Fruit fly (Drosophila melanogaster) whole organism, prepupa: Measurements from ENCODE around the gene Tmhs.

Experiments used
- CG10631 ChIP-seq: fragments of 200-800 bp; sonication (Bioruptor generic); optimal IDR thresholded peaks from 2 replicates; lab custom pipeline; 2016; ENCODE audit warnings: missing biosample characterization, missing genetic modification characterization
- CG10669 ChIP-seq: fragments of 200-800 bp; sonication (Bioruptor generic); optimal IDR thresholded peaks from 3 replicates; lab custom pipeline; 2018; ENCODE audit warnings: missing biosample characterization, mild to moderate bottlenecking, missing genetic modification characterization, moderate library complexity
- CG11294 ChIP-seq: fragments of 200-800 bp; sonication (Bioruptor generic); IDR thresholded peaks from 2 replicates; pipeline ENCODE4 v1.3.6; 2022; ENCODE audit warnings: missing biosample characterization, missing genetic modification characterization
- CG11902 ChIP-seq: fragments of 200-800 bp; sonication (Bioruptor generic); optimal IDR thresholded peaks from 3 replicates; lab custom pipeline; 2016; ENCODE audit warnings: missing biosample characterization, missing genetic modification characterization
- CG16779 ChIP-seq: fragments of 200-800 bp; sonication (Bioruptor generic); optimal IDR thresholded peaks from 3 replicates; lab custom pipeline; 2017; ENCODE audit warnings: missing biosample characterization, mild to moderate bottlenecking, missing genetic modification characterization
- CG3032 ChIP-seq: fragments of 200-800 bp; optimal IDR thresholded peaks from 2 replicates; lab custom pipeline; 2019; ENCODE audit warnings: missing biosample characterization, mild to moderate bottlenecking, missing genetic modification characterization, moderate library complexity
- CG3919 ChIP-seq: fragments of 200-800 bp; sonication (Bioruptor generic); optimal IDR thresholded peaks from 3 replicates; lab custom pipeline; 2016; ENCODE audit warnings: missing biosample characterization, missing genetic modification characterization
- CG4318 ChIP-seq: fragments of 200-800 bp; sonication (Bioruptor generic); optimal IDR thresholded peaks from 3 replicates; lab custom pipeline; 2017; ENCODE audit warnings: missing biosample characterization, mild to moderate bottlenecking, missing genetic modification characterization
- CG6163 ChIP-seq: fragments of 200-800 bp; sonication (Bioruptor generic); IDR thresholded peaks from 3 replicates; pipeline ENCODE4 v1.3.6; 2022; ENCODE audit warnings: missing biosample characterization, missing genetic modification characterization
- CG6276 ChIP-seq: fragments of 200-800 bp; sonication (Bioruptor generic); optimal IDR thresholded peaks from 2 replicates; lab custom pipeline; 2017; ENCODE audit warnings: missing biosample characterization, mild to moderate bottlenecking, missing genetic modification characterization
- CG6792 ChIP-seq: fragments of 200-800 bp; sonication (Bioruptor generic); optimal IDR thresholded peaks from 3 replicates; lab custom pipeline; 2016; ENCODE audit warnings: missing biosample characterization, missing genetic modification characterization
- CG6808 ChIP-seq: fragments of 200-800 bp; sonication (Bioruptor generic); optimal IDR thresholded peaks from 3 replicates; lab custom pipeline; 2017; ENCODE audit warnings: missing biosample characterization, missing genetic modification characterization, mild to moderate bottlenecking, moderate library complexity, missing genetic modification reagents
- CG8119 ChIP-seq: fragments of 200-800 bp; sonication (Bioruptor generic); IDR thresholded peaks from 3 replicates; pipeline ENCODE4 v1.3.6; 2022; ENCODE audit warnings: missing biosample characterization, missing genetic modification characterization
- CG8632 ChIP-seq: fragments of 200-800 bp; sonication (Bioruptor generic); optimal IDR thresholded peaks from 3 replicates; lab custom pipeline; 2016; ENCODE audit warnings: missing biosample characterization, missing genetic modification characterization
- CG9139 ChIP-seq: fragments of 200-800 bp; sonication (Bioruptor generic); optimal IDR thresholded peaks from 3 replicates; lab custom pipeline; 2017; ENCODE audit warnings: missing biosample characterization, mild to moderate bottlenecking, missing genetic modification characterization
- Eip78C ChIP-seq: fragments of 200-800 bp; sonication (Bioruptor generic); peaks from one replicate; lab custom pipeline; 2016; ENCODE audit warnings: missing biosample characterization, missing genetic modification characterization
- Eip93F ChIP-seq: fragments of 200-800 bp; sonication (Bioruptor generic); optimal IDR thresholded peaks from 2 replicates; lab custom pipeline; 2016; ENCODE audit warnings: missing biosample characterization, mild to moderate bottlenecking, missing genetic modification characterization
- Gug ChIP-seq: fragments of 200-800 bp; sonication (Bioruptor generic); IDR thresholded peaks from 2 replicates; pipeline ENCODE4 v1.3.6; 2022; ENCODE audit warnings: missing biosample characterization, missing genetic modification characterization
- Hr4 ChIP-seq: fragments of 200-800 bp; sonication (Bioruptor generic); optimal IDR thresholded peaks from 3 replicates; lab custom pipeline; 2016; ENCODE audit warnings: missing biosample characterization, missing genetic modification characterization
- Lpt ChIP-seq: fragments of 200-800 bp; sonication (Bioruptor generic); optimal IDR thresholded peaks from 3 replicates; lab custom pipeline; 2016; ENCODE audit warnings: missing biosample characterization, missing genetic modification characterization
- Met ChIP-seq: fragments of 200-800 bp; sonication (Bioruptor generic); optimal IDR thresholded peaks from 3 replicates; lab custom pipeline; 2016; ENCODE audit warnings: missing biosample characterization, missing genetic modification characterization
- OdsH ChIP-seq: fragments of 200-800 bp; sonication (Bioruptor generic); optimal IDR thresholded peaks from 3 replicates; lab custom pipeline; 2016; ENCODE audit warnings: missing biosample characterization, missing genetic modification characterization
- Sox102F ChIP-seq: fragments of 200-800 bp; sonication (Bioruptor generic); optimal IDR thresholded peaks from 2 replicates; lab custom pipeline; 2016; ENCODE audit warnings: missing biosample characterization, mild to moderate bottlenecking, missing genetic modification characterization
- Sox14 ChIP-seq: fragments of 200-800 bp; sonication (Bioruptor generic); optimal IDR thresholded peaks from 3 replicates; lab custom pipeline; 2016; ENCODE audit warnings: missing biosample characterization, missing genetic modification characterization
- achi ChIP-seq: fragments of 200-800 bp; sonication (Bioruptor generic); optimal IDR thresholded peaks from 3 replicates; lab custom pipeline; 2016; ENCODE audit warnings: missing biosample characterization, missing genetic modification characterization
- dac ChIP-seq: fragments of 200-800 bp; sonication (Bioruptor generic); optimal IDR thresholded peaks from 2 replicates; lab custom pipeline; 2017; ENCODE audit warnings: missing biosample characterization, mild to moderate bottlenecking, missing genetic modification characterization
- dsx ChIP-seq: fragments of 200-800 bp; optimal IDR thresholded peaks from 3 replicates; lab custom pipeline; 2019; ENCODE audit warnings: missing biosample characterization, mild to moderate bottlenecking, missing genetic modification characterization, moderate library complexity; ENCODE audit not compliant: poor library complexity, severe bottlenecking
- eg ChIP-seq: fragments of 200-800 bp; sonication (Bioruptor generic); IDR thresholded peaks from 3 replicates; pipeline ENCODE4 v1.3.6; 2022; ENCODE audit warnings: missing biosample characterization, missing genetic modification characterization
- fd85E ChIP-seq: fragments of 200-800 bp; sonication (Bioruptor generic); optimal IDR thresholded peaks from 3 replicates; lab custom pipeline; 2016; ENCODE audit warnings: missing biosample characterization, missing genetic modification characterization
- lz ChIP-seq: fragments of 200-800 bp; sonication (Bioruptor generic); optimal IDR thresholded peaks from 3 replicates; lab custom pipeline; 2016; ENCODE audit warnings: missing biosample characterization, missing genetic modification characterization
- net ChIP-seq: fragments of 200-800 bp; sonication (Bioruptor generic); optimal IDR thresholded peaks from 3 replicates; lab custom pipeline; 2016; ENCODE audit warnings: missing biosample characterization, missing genetic modification characterization
- salr ChIP-seq, 2 experiments: fragments of 200-800 bp; sonication (Bioruptor generic); optimal IDR thresholded peaks; 3 replicates each; lab custom pipeline; 2016 to 2018; ENCODE audit warnings: missing biosample characterization in 2 of 2, missing genetic modification characterization in 2 of 2, mild to moderate bottlenecking in 1 of 2
- ss ChIP-seq, 2 experiments: fragments of 200-800 bp; sonication (Bioruptor generic); optimal IDR thresholded peaks; 2 replicates in 1 of 2; 3 replicates in 1 of 2; lab custom pipeline; 2017 to 2018; ENCODE audit warnings: mild to moderate bottlenecking in 2 of 2, missing biosample characterization in 2 of 2, missing genetic modification characterization in 2 of 2, moderate library complexity in 1 of 2
- svp ChIP-seq: fragments of 200-800 bp; sonication (Bioruptor generic); peaks from one replicate; lab custom pipeline; 2016; ENCODE audit warnings: missing biosample characterization, missing genetic modification characterization
- topi ChIP-seq: fragments of 200-800 bp; sonication (Bioruptor generic); optimal IDR thresholded peaks from 3 replicates; lab custom pipeline; 2016; ENCODE audit warnings: missing biosample characterization, missing genetic modification characterization
- vri ChIP-seq: fragments of 200-800 bp; sonication (Bioruptor generic); optimal IDR thresholded peaks from 3 replicates; lab custom pipeline; 2016; ENCODE audit warnings: missing biosample characterization, mild to moderate bottlenecking, missing genetic modification characterization

Gene Tmhs

dm6 chr3L:1905273-1905672 is 19.8 kb downstream of the Tmhs start (continued):
- TF ChIP-seq Gug (GFP tag; lab: Robert Waterston, UW) = no peak
- no peak for TF ChIP-seq CG16779 (tag; lab: Kevin White, UChicago)
- peak; percentile 54 for TF ChIP-seq OdsH
- no peak for TF ChIP-seq topi (GFP tag; lab: Kevin White, UChicago)
- peak; percentile 41 for TF ChIP-seq CG11902
- no peak for TF ChIP-seq ss (GFP tag; optimal IDR thresholded peaks at IDR 0.05; lab: Kevin White, UChicago)
- no peak for TF ChIP-seq CG6163

- peak; percentile 31; the same call in 1 of the 3 replicates for TF ChIP-seq CG6163
- TF ChIP-seq Met (GFP tag; lab: Kevin White, UChicago) = no peak
- peak; percentile 42; the same call in 1 of the 3 replicates for TF ChIP-seq eg (GFP tag; lab: Robert Waterston, UW)
- peak; percentile 5 for TF ChIP-seq achi (GFP tag; lab: Kevin White, UChicago)
- peak; percentile 54 for TF ChIP-seq svp (GFP tag; lab: Kevin White, UChicago)
- TF ChIP-seq CG6276 (GFP tag; lab: Kevin White, UChicago) = no peak
- peak; percentile 12 for TF ChIP-seq CG10669
- no peak for TF ChIP-seq CG6792 (GFP tag; lab: Kevin White, UChicago)
- no peak for TF ChIP-seq Sox102F (GFP tag; lab: Kevin White, UChicago)
- TF ChIP-seq ss (GFP tag; optimal IDR thresholded peaks at IDR 0.05; lab: Kevin White, UChicago) = peak in 1 of 2 experiments; percentile 0
- no peak for TF ChIP-seq Hr4 (GFP tag; lab: Kevin White, UChicago)
- TF ChIP-seq CG3919 (GFP tag; lab: Kevin White, UChicago) = peak; percentile 30
- TF ChIP-seq Eip78C (GFP tag; lab: Kevin White, UChicago) = peak; percentile 82
- TF ChIP-seq, all 60 proteins: peak for 8
These were observed 20.8 kb downstream of the Tmhs start for dm6 chr3L:1906208-1906607.

dm6 chr3L:1909000-1909399 is 23.5 kb downstream of the Tmhs start:
- TF ChIP-seq vri (GFP tag; lab: Kevin White, UChicago) = peak; percentile 27
- no peak for TF ChIP-seq CG3032 (tag; lab: Kevin White, UChicago)
- TF ChIP-seq svp (GFP tag; lab: Kevin White, UChicago) = peak; percentile 93

- TF ChIP-seq Gug (GFP tag; lab: Robert Waterston, UW) (no peak), CG9139 (GFP tag; lab: Kevin White, UChicago) (no peak), fd85E (no peak), dac (no peak), CG6163 (0 out of 3 replicates have a peak, but pooled peaks have one; percentile 40), CG8632 (GFP tag; lab: Kevin White, UChicago) (no peak), CG10631 (GFP tag; lab: Kevin White, UChicago) (no peak), ss (GFP tag; optimal IDR thresholded peaks at IDR 0.05; lab: Kevin White, UChicago) (peak in 1 of 2 experiments; percentile 16), salr (GFP tag; optimal IDR thresholded peaks at IDR 0.05; lab: Kevin White, UChicago) (no peak), Met (GFP tag; lab: Kevin White, UChicago) (no peak), Eip78C (GFP tag; lab: Kevin White, UChicago) (peak; percentile 32), lz (GFP tag; lab: Kevin White, UChicago) (no peak), CG6792 (GFP tag; lab: Kevin White, UChicago) (no peak), Lpt (GFP tag; lab: Kevin White, UChicago) (no peak), CG3919 (GFP tag; lab: Kevin White, UChicago) (no peak), svp (GFP tag; lab: Kevin White, UChicago) (peak; percentile 64), CG4318 (GFP tag; lab: Kevin White, UChicago) (no peak)
These were observed 24.6 kb downstream of the Tmhs start, which contains the start of gene dsb for dm6 chr3L:1910107-1910506. TSS of gene dsb (minus strand) at chr3L:1910197.

dm6 chr3L:1914668-1915067 is 29.2 kb downstream of the Tmhs start:
- TF ChIP-seq dsx (GFP tag; lab: Kevin White, UChicago) (no peak), dac (no peak), CG3032 (tag; lab: Kevin White, UChicago) (no peak), CG6808 (no peak), CG3919 (GFP tag; lab: Kevin White, UChicago) (no peak), CG8119 (GFP tag; lab: Robert Waterston, UW) (no peak), Sox14 (no peak), Eip93F (no peak), CG11294 (GFP tag; lab: Robert Waterston, UW) (no peak), Met (GFP tag; lab: Kevin White, UChicago) (no peak), CG16779 (tag; lab: Kevin White, UChicago) (no peak), Lpt (GFP tag; lab: Kevin White, UChicago) (no peak), net (GFP tag; lab: Kevin White, UChicago) (no peak)
- TF ChIP-seq, all 60 proteins: peak for 0
